Worm (Caenorhabditis elegans) whole organism, L3 larva: Measurements from ENCODE around the gene cyk-3.

Experiments used
- R02D3.7 ChIP-seq: fragments of 150-350 bp; optimal IDR thresholded peaks from 2 replicates; lab custom pipeline; 2014; ENCODE audit warnings: missing biosample characterization, missing genetic modification characterization
- ZK546.5 ChIP-seq: sonication (generic microtip); optimal IDR thresholded peaks from 2 replicates; lab custom pipeline; 2017; ENCODE audit warnings: missing biosample characterization, missing genetic modification characterization
- aly-2 ChIP-seq: fragments of 150-350 bp; optimal IDR thresholded peaks from 2 replicates; lab custom pipeline; 2014; ENCODE audit warnings: missing biosample characterization, missing genetic modification characterization
- ama-1 ChIP-seq: fragments of 150-350 bp; optimal IDR thresholded peaks from 2 replicates; lab custom pipeline; 2018
- ceh-16 ChIP-seq: sonication (generic microtip); optimal IDR thresholded peaks from 2 replicates; lab custom pipeline; 2017; ENCODE audit warnings: missing biosample characterization, missing genetic modification characterization
- ceh-28 ChIP-seq: fragments of 150-350 bp; optimal IDR thresholded peaks from 2 replicates; lab custom pipeline; 2014; ENCODE audit warnings: missing biosample characterization, missing genetic modification reagents, missing genetic modification characterization
- ceh-82 ChIP-seq: fragments of 150-350 bp; optimal IDR thresholded peaks from 2 replicates; lab custom pipeline; 2014; ENCODE audit warnings: missing biosample characterization, missing genetic modification characterization
- ceh-9 ChIP-seq: sonication (generic microtip); optimal IDR thresholded peaks from 2 replicates; lab custom pipeline; 2018; ENCODE audit warnings: missing biosample characterization, missing genetic modification characterization
- daf-12 ChIP-seq: fragments of 150-350 bp; optimal IDR thresholded peaks from 2 replicates; lab custom pipeline; 2014; ENCODE audit warnings: missing biosample characterization, missing genetic modification reagents, missing genetic modification characterization
- egl-27 ChIP-seq: sonication (generic microtip); optimal IDR thresholded peaks from 4 replicates; lab custom pipeline; 2017; ENCODE audit warnings: missing biosample characterization, missing genetic modification reagents, missing genetic modification characterization
- egl-5 ChIP-seq: fragments of 150-350 bp; optimal IDR thresholded peaks from 2 replicates; lab custom pipeline; 2017; ENCODE audit warnings: missing biosample characterization, missing genetic modification reagents, missing genetic modification characterization, inconsistent platforms
- elt-3 ChIP-seq, 3 experiments: fragments of 150-350 bp in 1 of 3; sonication (generic microtip) in 2 of 3; optimal IDR thresholded peaks; 2 replicates in 2 of 3; 4 replicates in 1 of 3; lab custom pipeline; 2014 to 2017; ENCODE audit warnings: missing biosample characterization in 3 of 3, missing genetic modification characterization in 3 of 3
- eor-1 ChIP-seq, 2 experiments: fragments of 150-350 bp; optimal IDR thresholded peaks; 2 replicates each; lab custom pipeline; 2014 to 2018; ENCODE audit warnings: missing biosample characterization in 2 of 2, missing genetic modification characterization in 2 of 2
- fkh-10 ChIP-seq: sonication (generic microtip); optimal IDR thresholded peaks from 2 replicates; lab custom pipeline; 2017; ENCODE audit warnings: missing biosample characterization, missing genetic modification reagents, missing genetic modification characterization
- fkh-2 ChIP-seq: fragments of 150-350 bp; optimal IDR thresholded peaks from 2 replicates; lab custom pipeline; 2014; ENCODE audit warnings: missing biosample characterization, missing genetic modification reagents, missing genetic modification characterization
- hmg-11 ChIP-seq: sonication (generic microtip); optimal IDR thresholded peaks from 2 replicates; lab custom pipeline; 2016; ENCODE audit warnings: missing genetic modification characterization, missing compliant biosample characterization
- jun-1 ChIP-seq: fragments of 150-350 bp; optimal IDR thresholded peaks from 2 replicates; lab custom pipeline; 2014; ENCODE audit warnings: missing biosample characterization, missing genetic modification reagents, missing genetic modification characterization
- lin-15B ChIP-seq: fragments of 150-350 bp; optimal IDR thresholded peaks from 2 replicates; lab custom pipeline; 2014; ENCODE audit warnings: missing biosample characterization, missing genetic modification characterization
- lin-39 ChIP-seq: fragments of 150-350 bp; optimal IDR thresholded peaks from 2 replicates; lab custom pipeline; 2018; ENCODE audit warnings: missing biosample characterization, missing genetic modification reagents, missing genetic modification characterization
- lsy-12 ChIP-seq: sonication (generic microtip); optimal IDR thresholded peaks from 2 replicates; lab custom pipeline; 2016; ENCODE audit warnings: mild to moderate bottlenecking, missing genetic modification characterization, missing compliant biosample characterization
- mdl-1 ChIP-seq: fragments of 150-350 bp; optimal IDR thresholded peaks from 2 replicates; lab custom pipeline; 2014; ENCODE audit warnings: missing biosample characterization, missing genetic modification characterization
- nfya-1 ChIP-seq: sonication (generic microtip); optimal IDR thresholded peaks from 2 replicates; lab custom pipeline; 2017; ENCODE audit warnings: missing genetic modification characterization, mild to moderate bottlenecking, missing compliant biosample characterization, antibody characterized with exemption, moderate library complexity; ENCODE audit not compliant: insufficient read depth
- nhr-11 ChIP-seq: fragments of 150-350 bp; optimal IDR thresholded peaks from 2 replicates; lab custom pipeline; 2014; ENCODE audit warnings: missing biosample characterization, missing genetic modification characterization
- nhr-12 ChIP-seq: fragments of 150-350 bp; optimal IDR thresholded peaks from 2 replicates; lab custom pipeline; 2014; ENCODE audit warnings: missing biosample characterization, missing genetic modification characterization
- nhr-23 ChIP-seq: fragments of 150-350 bp; optimal IDR thresholded peaks from 2 replicates; lab custom pipeline; 2014; ENCODE audit warnings: missing biosample characterization, missing genetic modification reagents, missing genetic modification characterization
- nhr-237 ChIP-seq: fragments of 150-350 bp; optimal IDR thresholded peaks from 2 replicates; lab custom pipeline; 2014; ENCODE audit warnings: missing biosample characterization, missing genetic modification characterization
- nhr-28 ChIP-seq: fragments of 150-350 bp; optimal IDR thresholded peaks from 2 replicates; lab custom pipeline; 2014; ENCODE audit warnings: missing biosample characterization, missing genetic modification characterization
- nhr-43 ChIP-seq: sonication (generic microtip); optimal IDR thresholded peaks from 2 replicates; lab custom pipeline; 2016; ENCODE audit warnings: mild to moderate bottlenecking, missing genetic modification characterization, missing compliant biosample characterization; ENCODE audit not compliant: poor library complexity, severe bottlenecking
- nhr-67 ChIP-seq: fragments of 150-350 bp; optimal IDR thresholded peaks from 2 replicates; lab custom pipeline; 2014; ENCODE audit warnings: missing biosample characterization, missing genetic modification characterization
- nhr-76 ChIP-seq: fragments of 150-350 bp; sonication (generic microtip); optimal IDR thresholded peaks from 5 replicates; lab custom pipeline; 2014; ENCODE audit warnings: missing biosample characterization, missing genetic modification characterization
- nhr-77 ChIP-seq: fragments of 150-350 bp; optimal IDR thresholded peaks from 2 replicates; lab custom pipeline; 2014; ENCODE audit warnings: missing biosample characterization, missing genetic modification characterization
- pha-4 ChIP-seq: fragments of 150-350 bp; optimal IDR thresholded peaks from 2 replicates; lab custom pipeline; 2014; ENCODE audit warnings: missing biosample characterization, missing genetic modification reagents, missing genetic modification characterization
- sea-2 ChIP-seq: fragments of 150-350 bp; sonication (generic microtip); optimal IDR thresholded peaks from 4 replicates; lab custom pipeline; 2014; ENCODE audit warnings: missing biosample characterization, missing genetic modification reagents, missing genetic modification characterization
- skn-1 ChIP-seq: fragments of 150-350 bp; optimal IDR thresholded peaks from 2 replicates; lab custom pipeline; 2014; ENCODE audit warnings: missing biosample characterization, missing genetic modification characterization
- snpc-4 ChIP-seq: fragments of 150-350 bp; optimal IDR thresholded peaks from 2 replicates; lab custom pipeline; 2014; ENCODE audit warnings: missing biosample characterization, missing genetic modification characterization
- unc-62 ChIP-seq: fragments of 150-350 bp; sonication (generic microtip); optimal IDR thresholded peaks from 4 replicates; lab custom pipeline; 2014; ENCODE audit warnings: missing biosample characterization, missing genetic modification reagents, missing genetic modification characterization
- zag-1 ChIP-seq: fragments of 150-350 bp; optimal IDR thresholded peaks from 2 replicates; lab custom pipeline; 2014; ENCODE audit warnings: missing biosample characterization, missing genetic modification characterization
- ztf-11 ChIP-seq: fragments of 150-350 bp; optimal IDR thresholded peaks from 2 replicates; lab custom pipeline; 2014; ENCODE audit warnings: missing biosample characterization, missing genetic modification characterization
- ztf-4 ChIP-seq: fragments of 150-350 bp; optimal IDR thresholded peaks from 2 replicates; lab custom pipeline; 2014; ENCODE audit warnings: missing biosample characterization, missing genetic modification characterization

cyk-3 gene

DNA sequence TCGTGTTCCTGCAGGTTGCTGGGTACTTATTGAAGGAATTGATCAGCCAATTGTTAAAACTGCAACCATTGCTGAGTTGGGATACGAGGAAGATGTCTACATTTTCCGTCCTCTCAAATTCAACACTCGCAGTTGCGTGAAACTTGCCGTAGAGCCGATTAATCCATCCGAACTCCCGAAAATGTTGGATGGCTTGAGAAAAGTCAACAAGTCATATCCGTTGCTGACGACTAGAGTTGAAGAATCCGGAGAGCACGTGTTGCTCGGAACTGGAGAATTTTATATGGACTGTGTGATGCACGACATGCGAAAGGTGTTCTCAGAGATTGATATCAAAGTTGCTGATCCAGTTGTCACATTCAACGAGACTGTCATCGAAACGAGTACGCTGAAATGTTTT lies 8.6 kb upstream of the cyk-3 start:
- TF ChIP-seq ztf-11 (no peak), eor-1 (tag; optimal IDR thresholded peaks at IDR 0.05; lab: Kevin White, UChicago) (no peak), egl-27 (tag; lab: Kevin White, UChicago) (no peak), hmg-11 (tag; lab: Kevin White, UChicago) (no peak), egl-5 (tag; lab: Kevin White, UChicago) (no peak), ceh-82 (tag; lab: Kevin White, UChicago) (no peak), sea-2 (no peak), daf-12 (tag; lab: Kevin White, UChicago) (no peak), nhr-237 (tag; lab: Kevin White, UChicago) (no peak), nhr-28 (tag; lab: Kevin White, UChicago) (no peak), nhr-12 (tag; lab: Kevin White, UChicago) (no peak), nhr-11 (tag; lab: Kevin White, UChicago) (no peak), ama-1 (lab: Kevin White, UChicago) (no peak), R02D3.7 (tag; lab: Kevin White, UChicago) (no peak), pha-4 (tag; lab: Kevin White, UChicago) (no peak), snpc-4 (no peak), ceh-28 (tag; lab: Kevin White, UChicago) (no peak), lin-15B (tag; lab: Kevin White, UChicago) (no peak), unc-62 (GFP tag; lab: Kevin White, UChicago) (no peak)

DNA sequence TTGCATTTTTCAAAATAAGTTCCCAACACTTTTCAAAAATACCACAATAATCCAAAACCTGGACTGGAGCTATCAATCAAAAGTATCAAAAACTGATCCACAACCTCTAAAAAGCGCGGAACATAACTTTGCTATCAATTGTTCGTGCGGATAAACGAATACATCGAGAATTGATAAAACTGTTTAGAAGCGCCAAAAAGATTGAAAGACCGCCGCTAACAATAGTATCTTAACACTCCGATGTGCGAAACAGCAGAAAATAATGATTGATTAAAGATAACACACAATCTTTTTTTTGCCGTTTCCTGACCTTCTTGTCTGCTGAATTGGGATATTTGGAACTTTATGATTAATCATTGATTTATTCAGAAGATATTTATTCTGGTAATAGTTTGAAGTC lies 8.5 kb downstream of the cyk-3 start, which contains the start of gene tbx-7:
Gene tbx-7, minus strand, starts transcription at position 101 of the 400 bp plus-strand sequence.
- no peak for TF ChIP-seq nhr-11 (tag; lab: Kevin White, UChicago)
- TF ChIP-seq jun-1 (tag; lab: Kevin White, UChicago), result no peak
- no peak for TF ChIP-seq nhr-23
- TF ChIP-seq elt-3 (tag; optimal IDR thresholded peaks at IDR 0.05; lab: Kevin White, UChicago), result no peak

DNA sequence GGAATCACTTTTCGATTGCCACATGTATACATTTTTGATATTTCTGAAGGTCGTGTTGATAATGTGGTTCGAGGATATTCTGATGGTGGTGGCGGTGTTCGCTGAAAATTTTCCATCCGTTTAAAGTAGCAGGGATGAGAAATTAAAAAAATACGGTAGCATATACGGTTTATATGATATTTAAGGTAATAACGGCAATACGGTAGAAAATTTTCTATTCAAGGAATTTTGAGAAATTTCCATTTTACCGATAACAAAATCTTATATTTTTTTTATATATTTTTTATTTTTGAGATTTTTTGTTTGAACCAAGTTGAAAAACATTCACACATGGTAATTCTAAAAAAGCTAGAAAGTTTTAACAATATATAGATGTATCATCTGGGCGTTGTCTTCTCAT lies 10.5 kb downstream of the cyk-3 start, which contains the start of gene ZK328.6:
Gene ZK328.6, minus strand, starts transcription at position 101 of the 400 bp plus-strand sequence.
- no peak for TF ChIP-seq ama-1 (lab: Kevin White, UChicago)
- no peak for TF ChIP-seq ceh-28 (tag; lab: Kevin White, UChicago)
- no peak for TF ChIP-seq skn-1 (tag; lab: Kevin White, UChicago)
- TF ChIP-seq zag-1 (tag; lab: Kevin White, UChicago), result no peak
- TF ChIP-seq ztf-4 (tag; lab: Kevin White, UChicago), result no peak
- no peak for TF ChIP-seq ceh-16 (tag; lab: Kevin White, UChicago)
- no peak for TF ChIP-seq mdl-1 (tag; lab: Kevin White, UChicago)
- TF ChIP-seq lsy-12 (tag; lab: Kevin White, UChicago), result no peak
- no peak for TF ChIP-seq nhr-12 (tag; lab: Kevin White, UChicago)

DNA sequence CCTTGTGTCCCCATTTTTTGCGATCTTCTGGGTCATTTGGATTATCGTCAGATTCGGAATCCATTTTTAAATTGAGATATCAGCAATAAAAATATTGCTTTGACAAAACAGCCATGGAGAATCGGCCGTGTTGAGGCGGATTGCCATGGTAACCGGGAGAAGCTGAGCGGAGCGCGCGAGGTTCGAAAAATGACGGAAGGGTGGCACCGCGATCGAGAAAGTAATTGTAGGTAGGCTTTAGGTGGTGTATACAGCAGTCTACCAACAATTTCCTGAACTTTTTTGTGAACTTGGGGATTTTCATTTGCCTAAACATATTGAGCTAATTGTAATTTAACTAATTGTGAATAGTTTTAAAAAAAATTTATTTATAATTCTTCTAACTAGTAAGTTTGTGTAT lies 19.4 kb downstream of the cyk-3 start, which contains the start of gene ift-139:
Gene ift-139, minus strand, starts transcription at position 101 of the 400 bp plus-strand sequence.
- TF ChIP-seq daf-12 (tag; lab: Kevin White, UChicago) (no peak), R02D3.7 (tag; lab: Kevin White, UChicago) (no peak), fkh-2 (tag; lab: Kevin White, UChicago) (no peak), hmg-11 (tag; lab: Kevin White, UChicago) (no peak), sea-2 (no peak), lin-15B (tag; lab: Kevin White, UChicago) (no peak), ceh-16 (tag; lab: Kevin White, UChicago) (no peak), lin-39 (tag; lab: Kevin White, UChicago) (no peak), nhr-28 (tag; lab: Kevin White, UChicago) (no peak), nhr-23 (no peak), nhr-43 (tag; lab: Kevin White, UChicago) (no peak), nhr-77 (tag; lab: Kevin White, UChicago) (no peak)

DNA sequence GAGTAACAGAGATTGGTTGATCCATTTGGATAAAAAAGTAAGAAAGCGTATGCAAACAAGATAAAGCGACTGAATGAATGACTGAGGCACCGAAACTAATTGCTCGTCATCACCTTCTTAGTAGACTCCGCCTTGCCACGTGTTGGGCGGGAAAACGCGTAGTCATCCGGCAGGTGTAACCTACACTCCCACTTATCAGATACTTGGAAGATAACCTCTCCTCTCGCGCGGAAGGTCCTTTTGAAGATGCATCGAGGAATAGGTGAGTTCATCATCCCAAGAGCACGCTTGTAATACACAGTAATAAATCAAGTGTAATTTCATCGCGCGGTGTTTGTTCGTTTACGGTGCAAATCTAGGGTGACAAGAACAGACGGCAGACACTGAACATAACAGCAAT lies 26.9 kb downstream of the cyk-3 start, which contains the start of gene tbx-11:
Gene tbx-11, minus strand, starts transcription at position 101 of the 400 bp plus-strand sequence.
- TF ChIP-seq egl-5 (tag; lab: Kevin White, UChicago), result no peak
- no peak for TF ChIP-seq fkh-10 (GFP tag; lab: Kevin White, UChicago)
- no peak for TF ChIP-seq mdl-1 (tag; lab: Kevin White, UChicago)
- TF ChIP-seq elt-3 (tag; optimal IDR thresholded peaks at IDR 0.05; lab: Kevin White, UChicago), result no peak
- no peak for TF ChIP-seq egl-27 (tag; lab: Kevin White, UChicago)
- no peak for TF ChIP-seq ztf-11
- TF ChIP-seq nhr-67 (tag; lab: Kevin White, UChicago), result no peak
- TF ChIP-seq R02D3.7 (tag; lab: Kevin White, UChicago), result no peak
- no peak for TF ChIP-seq aly-2
- TF ChIP-seq hmg-11 (tag; lab: Kevin White, UChicago), result no peak
- no peak for TF ChIP-seq nhr-76 (tag; lab: Kevin White, UChicago)
- TF ChIP-seq nhr-28 (tag; lab: Kevin White, UChicago), result no peak
- TF ChIP-seq nhr-23, result no peak
- TF ChIP-seq snpc-4, result no peak
- no peak for TF ChIP-seq ZK546.5 (tag; lab: Kevin White, UChicago)
- no peak for TF ChIP-seq ceh-9 (tag; lab: Kevin White, UChicago)
- TF ChIP-seq nfya-1, result no peak
- TF ChIP-seq, all 47 proteins: peak for 0
